Fruit fly (Drosophila melanogaster) whole organism, adult: ENCODE results near the gene CG13297.

Experiments
- CG11617 ChIP-seq: fragments of 200-800 bp; sonication (Bioruptor generic); optimal IDR thresholded peaks from 2 replicates; lab custom pipeline; 2017; ENCODE audit warnings: mild to moderate bottlenecking, missing biosample characterization, missing genetic modification reagents, missing genetic modification characterization
- CG33017 ChIP-seq: fragments of 200-800 bp; sonication (Bioruptor generic); optimal IDR thresholded peaks from 2 replicates; lab custom pipeline; 2018; ENCODE audit warnings: missing biosample characterization, mild to moderate bottlenecking, missing genetic modification characterization, moderate library complexity
- CG7045 ChIP-seq: fragments of 200-800 bp; sonication (Bioruptor generic); optimal IDR thresholded peaks from 2 replicates; lab custom pipeline; 2017; ENCODE audit warnings: missing biosample characterization, mild to moderate bottlenecking, missing genetic modification characterization
- CG7101 ChIP-seq: fragments of 200-800 bp; sonication (Bioruptor generic); optimal IDR thresholded peaks from 2 replicates; lab custom pipeline; 2018; ENCODE audit warnings: missing biosample characterization, mild to moderate bottlenecking, missing genetic modification characterization, moderate library complexity
- Crg-1 ChIP-seq: fragments of 200-800 bp; sonication (Bioruptor generic); optimal IDR thresholded peaks from 2 replicates; lab custom pipeline; 2016; ENCODE audit warnings: missing biosample characterization, missing genetic modification characterization
- Mnt ChIP-seq: fragments of 200-800 bp; sonication (Bioruptor generic); optimal IDR thresholded peaks from 2 replicates; lab custom pipeline; 2016; ENCODE audit warnings: missing biosample characterization, mild to moderate bottlenecking, missing genetic modification characterization
- bab1 ChIP-seq: fragments of 200-800 bp; sonication (Bioruptor generic); optimal IDR thresholded peaks from 3 replicates; lab custom pipeline; 2019; ENCODE audit warnings: missing biosample characterization, mild to moderate bottlenecking, missing genetic modification characterization, moderate library complexity
- kay ChIP-seq: fragments of 200-800 bp; sonication (Bioruptor generic); peaks from one replicate; lab custom pipeline; 2016; ENCODE audit warnings: missing biosample characterization, missing genetic modification characterization, borderline replicate concordance
- pad ChIP-seq: fragments of 200-800 bp; sonication (Bioruptor generic); optimal IDR thresholded peaks from 3 replicates; lab custom pipeline; 2017; ENCODE audit warnings: missing biosample characterization, missing genetic modification characterization, mild to moderate bottlenecking, moderate library complexity, missing genetic modification reagents

- no peak for TF ChIP-seq Crg-1
- no peak for TF ChIP-seq pad (GFP tag; lab: Kevin White, UChicago)
- TF ChIP-seq kay, result no peak
- TF ChIP-seq bab1, result no peak
- TF ChIP-seq CG7101, result no peak
- no peak for TF ChIP-seq Mnt
- TF ChIP-seq CG7045 (GFP tag; lab: Kevin White, UChicago), result no peak
- no peak for TF ChIP-seq CG33017 (tag; lab: Kevin White, UChicago)
- no peak for TF ChIP-seq CG11617 (GFP tag; lab: Kevin White, UChicago)
Measured at dm6 chr3L:6158530-6158929, 1.4 kb upstream of the CG13297 start, which contains the start of gene Cpr65Ay.
